Fruit fly (Drosophila melanogaster) whole organism, embryonic: ENCODE data around the gene CG7370.

Experiments
- BEAF-32 ChIP-seq: fragments of 200-800 bp; sonication (Bioruptor generic); optimal IDR thresholded peaks from 3 replicates; lab custom pipeline; 2017; ENCODE audit warnings: missing biosample characterization, missing genetic modification characterization, mild to moderate bottlenecking, moderate library complexity, missing genetic modification reagents
- CG10959 ChIP-seq: fragments of 200-800 bp; sonication (Bioruptor generic); IDR thresholded peaks from 2 replicates; pipeline ENCODE4 v1.3.6; 2022; ENCODE audit warnings: missing biosample characterization, missing genetic modification characterization
- CG1233 ChIP-seq: fragments of 200-800 bp; sonication (Bioruptor generic); optimal IDR thresholded peaks from 4 replicates; lab custom pipeline; 2018; ENCODE audit warnings: missing biosample characterization, mild to moderate bottlenecking, missing genetic modification characterization
- CG13296 ChIP-seq: fragments of 200-800 bp; sonication (Bioruptor generic); optimal IDR thresholded peaks from 3 replicates; lab custom pipeline; 2018; ENCODE audit warnings: missing biosample characterization, mild to moderate bottlenecking, missing genetic modification characterization
- CG15073 ChIP-seq: fragments of 200-800 bp; sonication (Bioruptor generic); optimal IDR thresholded peaks from 2 replicates; lab custom pipeline; 2016; ENCODE audit warnings: missing biosample characterization, missing genetic modification characterization
- CG16779 ChIP-seq: fragments of 200-800 bp; sonication (Bioruptor generic); IDR thresholded peaks from 2 replicates; pipeline ENCODE4 v1.3.6; 2022; ENCODE audit warnings: missing biosample characterization, missing genetic modification characterization
- CG3407 ChIP-seq: fragments of 200-800 bp; sonication (Bioruptor generic); optimal IDR thresholded peaks from 2 replicates; lab custom pipeline; 2018; ENCODE audit warnings: missing biosample characterization, mild to moderate bottlenecking, missing genetic modification characterization
- CG8281 ChIP-seq: fragments of 200-800 bp; sonication (Bioruptor generic); optimal IDR thresholded peaks from 2 replicates; lab custom pipeline; 2018; ENCODE audit warnings: missing biosample characterization, mild to moderate bottlenecking, missing genetic modification characterization, moderate library complexity
- CG9797 ChIP-seq: fragments of 200-800 bp; sonication (Bioruptor generic); optimal IDR thresholded peaks from 3 replicates; lab custom pipeline; 2018; ENCODE audit warnings: missing biosample characterization, mild to moderate bottlenecking, missing genetic modification characterization
- Dip3 ChIP-seq: fragments of 200-800 bp; sonication (Bioruptor generic); optimal IDR thresholded peaks from 3 replicates; lab custom pipeline; 2016; ENCODE audit warnings: missing biosample characterization, missing genetic modification characterization
- Doc2 ChIP-seq: fragments of 200-800 bp; sonication (Bioruptor generic); IDR thresholded peaks from 2 replicates; pipeline ENCODE4 v1.3.6; 2022; ENCODE audit warnings: missing biosample characterization, missing genetic modification characterization
- Rfx ChIP-seq: fragments of 200-800 bp; sonication (Bioruptor generic); IDR thresholded peaks from 2 replicates; pipeline ENCODE4 v1.3.6; 2022; ENCODE audit warnings: missing biosample characterization, missing genetic modification characterization
- ara ChIP-seq: fragments of 200-800 bp; sonication (Bioruptor generic); IDR thresholded peaks from 2 replicates; pipeline ENCODE4 v1.3.6; 2022; ENCODE audit warnings: missing biosample characterization, missing genetic modification characterization
- fru ChIP-seq: fragments of >200 bp; optimal IDR thresholded peaks from 2 replicates; lab custom pipeline; 2017
- gt ChIP-seq: fragments of 200-800 bp; sonication (Bioruptor generic); IDR thresholded peaks from 2 replicates; pipeline ENCODE4 v1.3.6; 2022; ENCODE audit warnings: missing biosample characterization, missing genetic modification characterization
- h ChIP-seq: fragments of >200 bp; optimal IDR thresholded peaks from 2 replicates; lab custom pipeline; 2017
- mirr ChIP-seq: fragments of 200-800 bp; sonication (Bioruptor generic); optimal IDR thresholded peaks from 3 replicates; lab custom pipeline; 2018; ENCODE audit warnings: missing biosample characterization, mild to moderate bottlenecking, missing genetic modification characterization
- sens ChIP-seq: fragments of 200-800 bp; sonication (Bioruptor generic); peaks from one replicate; lab custom pipeline; 2016; ENCODE audit warnings: missing biosample characterization, missing genetic modification characterization

Gene CG7370

dm6 chr3L:21819497-21819896 lies 49.9 kb downstream of the CG7370 start:
- 0 out of 2 replicates have a peak, but pooled peaks have one; percentile 11 for TF ChIP-seq CG16779 (GFP tag; lab: Robert Waterston, UW)
- no peak for TF ChIP-seq Doc2 (GFP tag; lab: Robert Waterston, UW)
- TF ChIP-seq CG15073 = no peak
- peak; percentile 12 for TF ChIP-seq sens (GFP tag; lab: Kevin White, UChicago)
- TF ChIP-seq fru (lab: Kevin White, UChicago) = no peak
- no peak for TF ChIP-seq h (lab: Kevin White, UChicago)
- no peak for TF ChIP-seq Rfx
- no peak for TF ChIP-seq BEAF-32 (GFP tag; lab: Kevin White, UChicago)
- no peak for TF ChIP-seq CG3407 (GFP tag; lab: Kevin White, UChicago)
- TF ChIP-seq CG10959 (GFP tag; lab: Robert Waterston, UW) = no peak
- no peak for TF ChIP-seq ara
- no peak for TF ChIP-seq CG9797 (GFP tag; lab: Kevin White, UChicago)
- TF ChIP-seq Dip3 = no peak
- no peak for TF ChIP-seq mirr (GFP tag; lab: Kevin White, UChicago)
- TF ChIP-seq CG13296 (GFP tag; lab: Kevin White, UChicago) = no peak
- TF ChIP-seq gt = no peak
- peak; percentile 93 for TF ChIP-seq CG8281
- no peak for TF ChIP-seq CG1233 (GFP tag; lab: Kevin White, UChicago)
- TF ChIP-seq, all 482 proteins: peak for 3
